Fruit fly (Drosophila melanogaster) whole organism, embryonic: ENCODE results near the gene smash.
A peak's percentile ranks its signal among the peaks of the same experiment; 100 is the strongest.

Experiments
- Blimp-1 ChIP-seq: fragments of 200-800 bp; sonication (Bioruptor generic); optimal IDR thresholded peaks from 3 replicates; lab custom pipeline; 2018; ENCODE audit warnings: missing biosample characterization, missing genetic modification characterization, mild to moderate bottlenecking, moderate library complexity, missing genetic modification reagents
- Bteb2 ChIP-seq: fragments of 200-800 bp; sonication (Bioruptor generic); optimal IDR thresholded peaks from 2 replicates; lab custom pipeline; 2016; ENCODE audit warnings: missing biosample characterization, missing genetic modification characterization
- CG10565 ChIP-seq: fragments of 200-800 bp; sonication (Bioruptor generic); optimal IDR thresholded peaks from 3 replicates; lab custom pipeline; 2016; ENCODE audit warnings: missing biosample characterization, mild to moderate bottlenecking, missing genetic modification characterization
- CG11723 ChIP-seq: fragments of 200-800 bp; sonication (Bioruptor generic); optimal IDR thresholded peaks from 2 replicates; lab custom pipeline; 2017; ENCODE audit warnings: missing biosample characterization, mild to moderate bottlenecking, missing genetic modification characterization
- CG12299 ChIP-seq: fragments of 200-800 bp; sonication (Bioruptor generic); optimal IDR thresholded peaks from 2 replicates; lab custom pipeline; 2018; ENCODE audit warnings: missing biosample characterization, mild to moderate bottlenecking, missing genetic modification characterization
- CG12769 ChIP-seq: fragments of 200-800 bp; sonication (Bioruptor generic); optimal IDR thresholded peaks from 2 replicates; lab custom pipeline; 2019; ENCODE audit warnings: missing biosample characterization, mild to moderate bottlenecking, missing genetic modification characterization, moderate library complexity
- CG13424 ChIP-seq: fragments of 200-800 bp; sonication (Bioruptor generic); optimal IDR thresholded peaks from 2 replicates; lab custom pipeline; 2019; ENCODE audit warnings: missing biosample characterization, mild to moderate bottlenecking, missing genetic modification characterization, moderate library complexity
- CG15601 ChIP-seq: fragments of 200-800 bp; sonication (Bioruptor generic); optimal IDR thresholded peaks from 3 replicates; lab custom pipeline; 2019; ENCODE audit warnings: missing biosample characterization, mild to moderate bottlenecking, missing genetic modification characterization, moderate library complexity
- CG1602 ChIP-seq: fragments of 200-800 bp; sonication (Bioruptor generic); optimal IDR thresholded peaks from 3 replicates; lab custom pipeline; 2016; ENCODE audit warnings: missing biosample characterization, missing genetic modification characterization
- CG1832 ChIP-seq: fragments of 200-800 bp; sonication (Bioruptor generic); optimal IDR thresholded peaks from 2 replicates; lab custom pipeline; 2017; ENCODE audit warnings: missing biosample characterization, mild to moderate bottlenecking, missing genetic modification characterization, inconsistent platforms
- CG30020 ChIP-seq: fragments of 200-800 bp; optimal IDR thresholded peaks from 2 replicates; lab custom pipeline; 2019; ENCODE audit warnings: missing biosample characterization, mild to moderate bottlenecking, missing genetic modification characterization, moderate library complexity
- CG32532 ChIP-seq: fragments of 200-800 bp; sonication (Bioruptor generic); IDR thresholded peaks from 2 replicates; pipeline ENCODE4 v1.3.6; 2022; ENCODE audit warnings: missing biosample characterization, missing genetic modification characterization
- CG34376 ChIP-seq: fragments of 200-800 bp; sonication (Bioruptor generic); optimal IDR thresholded peaks from 2 replicates; lab custom pipeline; 2018; ENCODE audit warnings: missing biosample characterization, mild to moderate bottlenecking, missing genetic modification characterization
- CG3726 ChIP-seq: fragments of 200-800 bp; sonication (Bioruptor generic); IDR thresholded peaks from 3 replicates; pipeline ENCODE4, ENCODE4 v1.3.6; 2022; ENCODE audit warnings: missing biosample characterization, missing genetic modification characterization
- CG6791 ChIP-seq: fragments of 200-800 bp; sonication (Bioruptor generic); IDR thresholded peaks from 3 replicates; pipeline ENCODE4 v1.3.6; 2022; ENCODE audit warnings: missing biosample characterization, missing genetic modification characterization; ENCODE audit not compliant: partially characterized antibody
- CG9727 ChIP-seq: fragments of 200-800 bp; sonication (Bioruptor generic); optimal IDR thresholded peaks from 3 replicates; lab custom pipeline; 2017; ENCODE audit warnings: missing biosample characterization, mild to moderate bottlenecking, missing genetic modification characterization
- CG9817 ChIP-seq: fragments of 200-800 bp; sonication (Bioruptor generic); optimal IDR thresholded peaks from 2 replicates; lab custom pipeline; 2018; ENCODE audit warnings: missing biosample characterization, mild to moderate bottlenecking, missing genetic modification characterization, moderate library complexity
- Deaf1 ChIP-seq: fragments of 200-800 bp; optimal IDR thresholded peaks from 3 replicates; lab custom pipeline; 2019; ENCODE audit warnings: missing biosample characterization, mild to moderate bottlenecking, missing genetic modification characterization, moderate library complexity
- Doc2 ChIP-seq: fragments of 200-800 bp; sonication (Bioruptor generic); IDR thresholded peaks from 2 replicates; pipeline ENCODE4 v1.3.6; 2022; ENCODE audit warnings: missing biosample characterization, missing genetic modification characterization
- E2f2 ChIP-seq: fragments of 200-800 bp; sonication (Bioruptor generic); IDR thresholded peaks from 2 replicates; pipeline ENCODE4 v1.3.6; 2022; ENCODE audit warnings: missing biosample characterization, missing genetic modification characterization
- GATAe ChIP-seq: fragments of 200-800 bp; sonication (Bioruptor generic); conservative IDR thresholded peaks from 2 replicates; pipeline ENCODE4 v1.3.6; 2022; ENCODE audit warnings: missing biosample characterization, missing genetic modification characterization
- Gsc ChIP-seq: fragments of 200-800 bp; sonication (Bioruptor generic); IDR thresholded peaks from 2 replicates; pipeline ENCODE4 v1.3.6; 2022; ENCODE audit warnings: missing biosample characterization, missing genetic modification characterization
- Hr3 ChIP-seq: fragments of 200-800 bp; sonication (Bioruptor generic); optimal IDR thresholded peaks from 3 replicates; lab custom pipeline; 2016; ENCODE audit warnings: missing biosample characterization, missing genetic modification characterization
- Hr51 ChIP-seq, 2 experiments: fragments of 200-800 bp; sonication (Bioruptor generic); optimal IDR thresholded peaks; 2 replicates in 1 of 2; 3 replicates in 1 of 2; lab custom pipeline; 2016 to 2018; ENCODE audit warnings: missing biosample characterization in 2 of 2, missing genetic modification characterization in 2 of 2, mild to moderate bottlenecking in 1 of 2, moderate library complexity in 1 of 2
- Med ChIP-seq: fragments of 200-800 bp; sonication (Bioruptor generic); peaks from one replicate; lab custom pipeline; 2016; ENCODE audit warnings: missing biosample characterization, missing genetic modification characterization, mild to moderate bottlenecking, inconsistent platforms, moderate library complexity
- NK7.1 ChIP-seq: fragments of 200-800 bp; sonication (Bioruptor generic); optimal IDR thresholded peaks from 3 replicates; lab custom pipeline; 2016; ENCODE audit warnings: missing biosample characterization, missing genetic modification characterization
- YL-1 ChIP-seq: fragments of 200-800 bp; sonication (Bioruptor generic); optimal IDR thresholded peaks from 3 replicates; lab custom pipeline; 2017; ENCODE audit warnings: missing biosample characterization, mild to moderate bottlenecking, missing genetic modification characterization
- ash1 ChIP-seq: fragments of 200-800 bp; sonication (Bioruptor generic); optimal IDR thresholded peaks from 2 replicates; lab custom pipeline; 2018; ENCODE audit warnings: missing biosample characterization, mild to moderate bottlenecking, missing genetic modification characterization
- btn ChIP-seq: fragments of 200-800 bp; sonication (Bioruptor generic); optimal IDR thresholded peaks from 2 replicates; lab custom pipeline; 2016; ENCODE audit warnings: missing biosample characterization, missing genetic modification characterization
- chif ChIP-seq, 2 experiments: fragments of 200-800 bp; sonication (Bioruptor generic); optimal IDR thresholded peaks; 3 replicates each; lab custom pipeline; 2016; ENCODE audit warnings: missing biosample characterization in 2 of 2, missing genetic modification characterization in 2 of 2
- ci ChIP-seq: fragments of 200-800 bp; sonication (Bioruptor generic); IDR thresholded peaks from 3 replicates; pipeline ENCODE4 v1.3.6; 2022; ENCODE audit warnings: missing biosample characterization, missing genetic modification characterization
- gcm ChIP-seq: fragments of 200-800 bp; sonication (Bioruptor generic); optimal IDR thresholded peaks from 2 replicates; lab custom pipeline; 2019; ENCODE audit warnings: missing biosample characterization, mild to moderate bottlenecking, missing genetic modification characterization, moderate library complexity
- jing ChIP-seq: fragments of 200-800 bp; sonication (Bioruptor generic); optimal IDR thresholded peaks from 2 replicates; lab custom pipeline; 2018; ENCODE audit warnings: missing biosample characterization, mild to moderate bottlenecking, missing genetic modification characterization
- kah ChIP-seq: fragments of 200-800 bp; sonication (Bioruptor generic); optimal IDR thresholded peaks from 2 replicates; lab custom pipeline; 2018; ENCODE audit warnings: missing biosample characterization, mild to moderate bottlenecking, missing genetic modification characterization
- lilli ChIP-seq: fragments of 200-800 bp; sonication (Bioruptor generic); optimal IDR thresholded peaks from 3 replicates; lab custom pipeline; 2016; ENCODE audit warnings: missing biosample characterization, missing genetic modification characterization
- luna ChIP-seq: fragments of 200-800 bp; sonication (Bioruptor generic); optimal IDR thresholded peaks from 2 replicates; lab custom pipeline; 2016; ENCODE audit warnings: missing biosample characterization, missing genetic modification characterization
- mam ChIP-seq: fragments of 200-800 bp; sonication (Bioruptor generic); optimal IDR thresholded peaks from 3 replicates; lab custom pipeline; 2016; ENCODE audit warnings: missing biosample characterization, missing genetic modification characterization
- pan ChIP-seq, 4 experiments: fragments of >200 bp in 3 of 4; fragments of 200-800 bp in 1 of 4; sonication (Bioruptor generic) in 1 of 4; optimal IDR thresholded peaks in 3 of 4; IDR thresholded peaks in 1 of 4; 2 replicates each; pipeline versions ENCODE4 v1.3.6 to Lab custom; 2017 to 2022; ENCODE audit warnings: missing biosample characterization in 2 of 4, missing genetic modification characterization in 2 of 4, mixed read lengths in 1 of 4
- peb ChIP-seq: fragments of 200-800 bp; sonication (Bioruptor generic); IDR thresholded peaks from 2 replicates; pipeline ENCODE4 v1.3.6; 2022; ENCODE audit warnings: missing biosample characterization, missing genetic modification characterization
- pho ChIP-seq: fragments of 200-800 bp; sonication (Bioruptor generic); optimal IDR thresholded peaks from 2 replicates; lab custom pipeline; 2016; ENCODE audit warnings: missing biosample characterization, missing genetic modification characterization
- prd ChIP-seq, 3 experiments: fragments of >200 bp in 2 of 3; fragments of 200-800 bp in 1 of 3; sonication (Bioruptor generic) in 1 of 3; optimal IDR thresholded peaks in 2 of 3; IDR thresholded peaks in 1 of 3; 2 replicates in 2 of 3; 3 replicates in 1 of 3; pipeline versions ENCODE4 v1.3.6 to Lab custom; 2017 to 2022; ENCODE audit warnings: missing biosample characterization in 1 of 3, missing genetic modification characterization in 1 of 3
- row ChIP-seq: fragments of 200-800 bp; sonication (Bioruptor generic); IDR thresholded peaks from 3 replicates; pipeline ENCODE4 v1.3.6; 2022; ENCODE audit warnings: missing biosample characterization, missing genetic modification characterization
- sd ChIP-seq: fragments of 200-800 bp; sonication (Bioruptor generic); optimal IDR thresholded peaks from 3 replicates; lab custom pipeline; 2018; ENCODE audit warnings: missing biosample characterization, mild to moderate bottlenecking, missing genetic modification characterization, moderate library complexity
- sna ChIP-seq: fragments of 200-800 bp; sonication (Bioruptor generic); IDR thresholded peaks from 2 replicates; pipeline ENCODE4 v1.3.6; 2022; ENCODE audit warnings: missing biosample characterization, missing genetic modification characterization; ENCODE audit not compliant: partially characterized antibody
- stwl ChIP-seq: fragments of 200-800 bp; sonication (Bioruptor generic); optimal IDR thresholded peaks from 3 replicates; lab custom pipeline; 2018; ENCODE audit warnings: missing biosample characterization, mild to moderate bottlenecking, missing genetic modification characterization, moderate library complexity
- tll ChIP-seq, 2 experiments: fragments of 200-800 bp in 1 of 2; fragments of >200 bp in 1 of 2; sonication (Bioruptor generic) in 1 of 2; optimal IDR thresholded peaks; 2 replicates each; lab custom pipeline; 2017 to 2019; ENCODE audit warnings: missing biosample characterization in 2 of 2, missing genetic modification characterization in 2 of 2, mild to moderate bottlenecking in 1 of 2, moderate library complexity in 1 of 2
- zfh1 ChIP-seq: fragments of 200-800 bp; sonication (Bioruptor generic); IDR thresholded peaks from 3 replicates; pipeline ENCODE4 v1.3.6; 2022; ENCODE audit warnings: missing biosample characterization, missing genetic modification characterization

The smash gene

DNA sequence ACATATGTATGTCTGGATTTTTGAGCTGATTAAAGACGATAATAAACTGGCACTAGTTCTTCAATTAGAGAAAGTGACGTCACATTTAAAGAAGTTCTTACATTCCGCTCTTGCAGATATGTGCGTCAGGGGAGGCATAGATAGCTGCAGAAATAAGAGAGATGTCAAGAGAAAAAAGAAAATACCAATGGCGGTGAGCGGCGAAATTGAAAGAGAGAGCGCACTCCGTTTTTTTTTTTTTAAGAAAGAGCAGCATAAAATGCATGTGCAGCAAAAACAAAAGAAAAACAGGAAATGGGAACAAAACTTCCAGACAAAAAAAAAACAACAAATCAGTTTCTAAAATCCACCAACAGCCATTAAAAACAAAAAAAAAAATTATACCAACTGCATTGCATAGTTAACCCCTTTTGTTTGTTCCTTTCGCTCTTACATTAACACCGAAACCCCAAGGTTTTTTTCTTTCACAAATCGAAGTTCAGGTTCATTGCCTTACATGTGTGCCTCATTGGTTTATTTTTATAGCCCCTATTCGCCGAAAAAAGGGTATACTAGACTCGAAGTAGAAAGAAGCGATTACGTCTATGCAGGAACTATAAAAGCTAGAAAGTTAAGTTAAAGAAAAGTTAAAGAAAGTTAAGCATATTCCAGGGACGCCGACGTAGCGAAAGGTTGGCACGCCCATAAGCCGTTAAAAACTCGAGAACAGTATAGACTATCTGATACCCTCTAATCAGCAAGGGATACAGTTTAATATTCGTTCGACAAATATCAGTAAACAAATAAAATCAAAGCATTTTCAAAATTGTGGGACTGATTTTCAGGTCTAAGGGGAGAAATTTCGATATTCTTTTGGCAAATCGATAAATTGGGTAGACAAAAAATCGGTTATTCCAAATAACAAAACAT, 81.5 kb downstream of the smash start (continued):
- no peak for TF ChIP-seq CG9727 (GFP tag; lab: Kevin White, UChicago)
- no peak for TF ChIP-seq Hr51 (GFP tag; optimal IDR thresholded peaks at IDR 0.05; lab: Kevin White, UChicago)
- no peak for TF ChIP-seq row (GFP tag; lab: Robert Waterston, UW)
- TF ChIP-seq E2f2 (GFP tag; lab: Robert Waterston, UW), result no peak; the same call in 1 of the 2 replicates
- no peak for TF ChIP-seq Gsc (GFP tag; lab: Robert Waterston, UW)
- TF ChIP-seq Deaf1, result no peak
- no peak for TF ChIP-seq gcm (GFP tag; lab: Kevin White, UChicago)
- TF ChIP-seq Med, result no peak
- no peak for TF ChIP-seq lilli
- no peak for TF ChIP-seq luna (GFP tag; lab: Kevin White, UChicago)
- peak; percentile 82 for TF ChIP-seq CG6791 (GFP tag; lab: Robert Waterston, UW)
- no peak for TF ChIP-seq CG34376 (GFP tag; lab: Kevin White, UChicago)
- TF ChIP-seq btn (GFP tag; lab: Kevin White, UChicago), result no peak
- no peak for TF ChIP-seq kah (GFP tag; lab: Kevin White, UChicago)
- no peak for TF ChIP-seq jing (GFP tag; lab: Kevin White, UChicago)
- TF ChIP-seq prd (optimal IDR thresholded peaks at IDR 0.05; lab: Kevin White, UChicago), result no peak
- TF ChIP-seq prd (GFP tag; IDR thresholded peaks at IDR 0.05; lab: Robert Waterston, UW), result no peak
- no peak for TF ChIP-seq sna (GFP tag; lab: Robert Waterston, UW)
- no peak for TF ChIP-seq CG3726
- TF ChIP-seq pan (optimal IDR thresholded peaks at IDR 0.05; lab: Kevin White, UChicago), result no peak
- TF ChIP-seq pan (GFP tag; optimal IDR thresholded peaks at IDR 0.05 in 1 of 2, IDR thresholded peaks at IDR 0.05 in 1 of 2), result peak in 1 of 2 experiments; percentile 16
- TF ChIP-seq Bteb2 (GFP tag; lab: Kevin White, UChicago), result no peak
- no peak for TF ChIP-seq mam
- no peak for TF ChIP-seq ash1 (GFP tag; lab: Kevin White, UChicago)
- no peak for TF ChIP-seq CG15601 (tag; lab: Kevin White, UChicago)
- TF ChIP-seq NK7.1, result no peak
- TF ChIP-seq GATAe (GFP tag; lab: Robert Waterston, UW), result no peak
- no peak for TF ChIP-seq CG1832 (GFP tag; lab: Kevin White, UChicago)
- peak; percentile 70 for TF ChIP-seq sd (tag; lab: Kevin White, UChicago)
- TF ChIP-seq Doc2, result no peak
- TF ChIP-seq chif (GFP tag; optimal IDR thresholded peaks at IDR 0.05; lab: Kevin White, UChicago), result no peak
- TF ChIP-seq CG12299 (tag; lab: Kevin White, UChicago), result no peak
- no peak for TF ChIP-seq CG13424
- no peak for TF ChIP-seq YL-1 (GFP tag; lab: Kevin White, UChicago)
- TF ChIP-seq CG11723 (GFP tag; lab: Kevin White, UChicago), result no peak
- no peak for TF ChIP-seq Blimp-1 (GFP tag; lab: Kevin White, UChicago)
- TF ChIP-seq zfh1 (GFP tag; lab: Robert Waterston, UW), result no peak
- TF ChIP-seq CG30020 (tag; lab: Kevin White, UChicago), result no peak
- no peak for TF ChIP-seq CG32532
- TF ChIP-seq ci (GFP tag; lab: Robert Waterston, UW), result no peak
- no peak for TF ChIP-seq peb (GFP tag; lab: Robert Waterston, UW)
- no peak for TF ChIP-seq CG12769
- TF ChIP-seq stwl (tag; lab: Kevin White, UChicago), result peak; percentile 26
- no peak for TF ChIP-seq pho (GFP tag; lab: Kevin White, UChicago)
- TF ChIP-seq CG10565, result no peak
- TF ChIP-seq tll (GFP tag; optimal IDR thresholded peaks at IDR 0.05; lab: Kevin White, UChicago), result no peak
- no peak for TF ChIP-seq CG1602 (GFP tag; lab: Kevin White, UChicago)
- TF ChIP-seq CG9817 (tag; lab: Kevin White, UChicago), result no peak
- TF ChIP-seq Hr3 (GFP tag; lab: Kevin White, UChicago), result no peak
